Worm (Caenorhabditis elegans) whole organism, young adult: ENCODE measurements around the gene C53C11.2.

ENCODE experiments used
- F37B4.10 ChIP-seq: fragments of 200-800 bp; sonication (Bioruptor generic); IDR thresholded peaks from 2 replicates; pipeline ENCODE4 v1.3.6; 2022; ENCODE audit warnings: missing genetic modification characterization, missing compliant biosample characterization
- F52B5.7 ChIP-seq: sonication (generic microtip); optimal IDR thresholded peaks from 2 replicates; lab custom pipeline; 2016; ENCODE audit warnings: mild to moderate bottlenecking, missing genetic modification characterization, missing compliant biosample characterization
- F57C9.4 ChIP-seq: sonication (generic microtip); optimal IDR thresholded peaks from 2 replicates; lab custom pipeline; 2017; ENCODE audit warnings: mild to moderate bottlenecking, missing genetic modification characterization, missing compliant biosample characterization
- akir-1 ChIP-seq: fragments of 200-800 bp; sonication (Bioruptor generic); optimal IDR thresholded peaks from 2 replicates; lab custom pipeline; 2018; ENCODE audit warnings: mild to moderate bottlenecking, missing genetic modification characterization, moderate library complexity, missing compliant biosample characterization
- ama-1 ChIP-seq, 3 experiments: fragments of 150-350 bp in 1 of 3; sonication (generic microtip) in 2 of 3; optimal IDR thresholded peaks; 2 replicates each; lab custom pipeline; 2014 to 2018; ENCODE audit warnings: missing biosample characterization in 2 of 3, missing genetic modification characterization in 2 of 3, missing genetic modification reagents in 2 of 3
- bed-2 ChIP-seq: fragments of 200-800 bp; sonication (Bioruptor generic); IDR thresholded peaks from 2 replicates; pipeline ENCODE4 v1.3.6; 2022; ENCODE audit warnings: missing genetic modification reagents, missing genetic modification characterization, missing compliant biosample characterization
- ccch-3 ChIP-seq: fragments of 200-800 bp; sonication (Bioruptor generic); optimal IDR thresholded peaks from 2 replicates; lab custom pipeline; 2018; ENCODE audit warnings: mild to moderate bottlenecking, missing genetic modification characterization, missing compliant biosample characterization
- cebp-1 ChIP-seq, 2 experiments: fragments of 200-800 bp in 1 of 2; sonication (Bioruptor generic) in 1 of 2; sonication (generic microtip) in 1 of 2; IDR thresholded peaks in 1 of 2; optimal IDR thresholded peaks in 1 of 2; 2 replicates each; pipeline versions ENCODE4 v1.3.6 to Lab custom; 2017 to 2022; ENCODE audit warnings: missing compliant biosample characterization in 2 of 2, missing genetic modification characterization in 2 of 2, mild to moderate bottlenecking in 1 of 2, missing genetic modification reagents in 1 of 2, moderate library complexity in 1 of 2
- ceh-40 ChIP-seq: fragments of 200-800 bp; sonication (Bioruptor generic); IDR thresholded peaks from 2 replicates; pipeline ENCODE4 v1.3.6; 2022; ENCODE audit warnings: missing genetic modification characterization, missing compliant biosample characterization
- ceh-58 ChIP-seq: fragments of 200-800 bp; sonication (Bioruptor generic); IDR thresholded peaks from 2 replicates; pipeline ENCODE4 v1.3.6; 2022; ENCODE audit warnings: missing genetic modification characterization, missing compliant biosample characterization
- chd-7 ChIP-seq: sonication (generic microtip); optimal IDR thresholded peaks from 2 replicates; lab custom pipeline; 2016; ENCODE audit warnings: mild to moderate bottlenecking, missing genetic modification characterization, moderate library complexity, missing compliant biosample characterization
- dox-1 ChIP-seq: fragments of 200-800 bp; sonication (Bioruptor generic); IDR thresholded peaks from 2 replicates; pipeline ENCODE4 v1.3.6; 2022; ENCODE audit warnings: missing genetic modification reagents, missing genetic modification characterization, missing compliant biosample characterization
- dpff-1 ChIP-seq: sonication (generic microtip); optimal IDR thresholded peaks from 2 replicates; lab custom pipeline; 2017; ENCODE audit warnings: mild to moderate bottlenecking, missing genetic modification characterization, missing compliant biosample characterization
- dpl-1 ChIP-seq: fragments of 150-350 bp; optimal IDR thresholded peaks from 2 replicates; lab custom pipeline; 2014; ENCODE audit warnings: missing biosample characterization, missing genetic modification reagents, missing genetic modification characterization
- egl-18 ChIP-seq: fragments of 200-800 bp; sonication (Bioruptor generic); IDR thresholded peaks from 2 replicates; pipeline ENCODE4 v1.3.6; 2022; ENCODE audit warnings: missing genetic modification reagents, missing genetic modification characterization, missing compliant biosample characterization
- egl-44 ChIP-seq: fragments of 200-800 bp; sonication (Bioruptor generic); IDR thresholded peaks from 2 replicates; pipeline ENCODE4 v1.3.6; 2022; ENCODE audit warnings: missing genetic modification reagents, missing genetic modification characterization, missing compliant biosample characterization
- gei-17 ChIP-seq: fragments of 200-800 bp; sonication (Bioruptor generic); optimal IDR thresholded peaks from 2 replicates; lab custom pipeline; 2018; ENCODE audit warnings: mild to moderate bottlenecking, missing genetic modification characterization, missing compliant biosample characterization
- hmg-1.2 ChIP-seq: fragments of 200-800 bp; sonication (Bioruptor generic); IDR thresholded peaks from 2 replicates; pipeline ENCODE4 v1.3.6; 2022; ENCODE audit warnings: missing genetic modification reagents, missing genetic modification characterization, missing compliant biosample characterization
- hsf-1 ChIP-seq: fragments of 200-800 bp; sonication (Bioruptor generic); IDR thresholded peaks from 2 replicates; pipeline ENCODE4 v1.3.6; 2022; ENCODE audit warnings: missing genetic modification reagents, missing genetic modification characterization, missing compliant biosample characterization
- let-526 ChIP-seq: fragments of 200-800 bp; sonication (Bioruptor generic); IDR thresholded peaks from 2 replicates; pipeline ENCODE4 v1.3.6; 2022; ENCODE audit warnings: missing genetic modification reagents, missing genetic modification characterization, missing compliant biosample characterization
- lin-54 ChIP-seq: fragments of 200-800 bp; sonication (Bioruptor generic); optimal IDR thresholded peaks from 2 replicates; lab custom pipeline; 2018; ENCODE audit warnings: mild to moderate bottlenecking, missing genetic modification characterization, missing compliant biosample characterization
- madf-6 ChIP-seq: fragments of 200-800 bp; sonication (Bioruptor generic); IDR thresholded peaks from 2 replicates; pipeline ENCODE4 v1.3.6; 2022; ENCODE audit warnings: missing genetic modification reagents, missing genetic modification characterization, missing compliant biosample characterization
- mel-28 ChIP-seq: sonication (generic microtip); optimal IDR thresholded peaks from 2 replicates; lab custom pipeline; 2016; ENCODE audit warnings: borderline replicate concordance, mild to moderate bottlenecking, missing genetic modification characterization, missing compliant biosample characterization
- nhr-120 ChIP-seq: fragments of 200-800 bp; sonication (Bioruptor generic); IDR thresholded peaks from 2 replicates; pipeline ENCODE4 v1.3.6; 2022; ENCODE audit warnings: missing genetic modification characterization, missing compliant biosample characterization
- nhr-179 ChIP-seq: sonication (generic microtip); optimal IDR thresholded peaks from 2 replicates; lab custom pipeline; 2016; ENCODE audit warnings: mild to moderate bottlenecking, missing genetic modification characterization, missing compliant biosample characterization
- nhr-80 ChIP-seq: sonication (generic microtip); optimal IDR thresholded peaks from 2 replicates; lab custom pipeline; 2016; ENCODE audit warnings: missing genetic modification characterization, missing compliant biosample characterization
- pbrm-1 ChIP-seq: fragments of 200-800 bp; sonication (Bioruptor generic); IDR thresholded peaks from 2 replicates; pipeline ENCODE4 v1.3.6; 2022; ENCODE audit warnings: missing genetic modification reagents, missing genetic modification characterization, missing compliant biosample characterization
- rcor-1 ChIP-seq: fragments of 200-800 bp; sonication (Bioruptor generic); IDR thresholded peaks from 2 replicates; pipeline ENCODE4 v1.3.6; 2022; ENCODE audit warnings: missing genetic modification reagents, missing genetic modification characterization, missing compliant biosample characterization
- rec-8 ChIP-seq, 2 experiments: sonication (generic microtip); optimal IDR thresholded peaks; 2 replicates each; lab custom pipeline; 2016; ENCODE audit warnings: mild to moderate bottlenecking in 2 of 2, missing genetic modification characterization in 2 of 2, missing genetic modification reagents in 2 of 2, missing genotype in 2 of 2, missing biosample characterization in 1 of 2, missing compliant biosample characterization in 1 of 2, moderate library complexity in 1 of 2
- repo-1 ChIP-seq: sonication (generic microtip); optimal IDR thresholded peaks from 2 replicates; lab custom pipeline; 2017; ENCODE audit warnings: mild to moderate bottlenecking, missing genetic modification characterization, missing compliant biosample characterization
- rpc-1 ChIP-seq, 2 experiments: fragments of 150-350 bp in 1 of 2; sonication (generic microtip) in 1 of 2; optimal IDR thresholded peaks; 2 replicates each; lab custom pipeline; 2014 to 2018; ENCODE audit warnings: missing biosample characterization in 1 of 2, missing genetic modification characterization in 1 of 2, missing genetic modification reagents in 1 of 2, missing genotype in 1 of 2
- snpc-1.1 ChIP-seq: sonication (generic microtip); optimal IDR thresholded peaks from 2 replicates; lab custom pipeline; 2017; ENCODE audit warnings: missing genetic modification characterization, mild to moderate bottlenecking, missing compliant biosample characterization, antibody characterized with exemption, moderate library complexity, missing genotype, missing genetic modification reagents; ENCODE audit not compliant: insufficient read depth
- snpc-1.3 ChIP-seq: sonication (generic microtip); optimal IDR thresholded peaks from 2 replicates; lab custom pipeline; 2017; ENCODE audit warnings: missing genetic modification characterization, mild to moderate bottlenecking, missing compliant biosample characterization, antibody characterized with exemption, moderate library complexity, missing genotype, missing genetic modification reagents; ENCODE audit not compliant: insufficient read depth
- tbp1 ChIP-seq: fragments of 200-800 bp; sonication (Bioruptor generic); optimal IDR thresholded peaks from 2 replicates; lab custom pipeline; 2018; ENCODE audit warnings: mild to moderate bottlenecking, missing genetic modification characterization, missing compliant biosample characterization
- unc-130 ChIP-seq: sonication (generic microtip); optimal IDR thresholded peaks from 2 replicates; lab custom pipeline; 2016; ENCODE audit warnings: missing genetic modification reagents, missing genetic modification characterization, missing compliant biosample characterization
- ztf-3 ChIP-seq: fragments of 200-800 bp; sonication (Bioruptor generic); optimal IDR thresholded peaks from 2 replicates; lab custom pipeline; 2018; ENCODE audit warnings: mild to moderate bottlenecking, missing genetic modification characterization, missing compliant biosample characterization

The C53C11.2 gene

ce11 chrX:17336354-17336753, at the start of gene C53C11.2:
TSS of gene C53C11.2 (plus strand) at chrX:17336637.
- no peak for TF ChIP-seq madf-6 (GFP tag; lab: Robert Waterston, UW)
- no peak for TF ChIP-seq nhr-179 (tag; lab: Kevin White, UChicago)
- no peak for TF ChIP-seq repo-1 (tag; lab: Kevin White, UChicago)
- TF ChIP-seq nhr-80 (tag; lab: Kevin White, UChicago) = peak; percentile 9
- TF ChIP-seq, all 124 proteins: peak for 1

- no peak for TF ChIP-seq ccch-3 (GFP tag; lab: Kevin White, UChicago)
- TF ChIP-seq ceh-40 (GFP tag; lab: Robert Waterston, UW) = peak; percentile 66; the same call in 1 of the 2 replicates
- no peak for TF ChIP-seq tbp1
- no peak for TF ChIP-seq dpl-1 (GFP tag; lab: Kevin White, UChicago)
- peak; percentile 88 for TF ChIP-seq mel-28 (tag; lab: Kevin White, UChicago)
- peak; percentile 46 for TF ChIP-seq gei-17 (GFP tag; lab: Kevin White, UChicago)
- TF ChIP-seq akir-1 (GFP tag; lab: Kevin White, UChicago) = no peak
- no peak for TF ChIP-seq nhr-120 (GFP tag; lab: Robert Waterston, UW)
- peak; percentile 83 for TF ChIP-seq dox-1 (GFP tag; lab: Robert Waterston, UW)
- TF ChIP-seq chd-7 = no peak
- TF ChIP-seq hsf-1 (GFP tag; lab: Robert Waterston, UW) = peak; percentile 97
- TF ChIP-seq egl-44 (GFP tag; lab: Robert Waterston, UW) = 0 out of 2 replicates have a peak, but pooled peaks have one; percentile 40
- peak; percentile 41; the same call in 1 of the 2 replicates for TF ChIP-seq pbrm-1 (GFP tag; lab: Robert Waterston, UW)
- no peak for TF ChIP-seq lin-54 (GFP tag; lab: Kevin White, UChicago)
- TF ChIP-seq ceh-58 (GFP tag; lab: Robert Waterston, UW) = 0 out of 2 replicates have a peak, but pooled peaks have one; percentile 25
- TF ChIP-seq hmg-1.2 (GFP tag; lab: Robert Waterston, UW) = no peak
- no peak for TF ChIP-seq egl-18 (GFP tag; lab: Robert Waterston, UW)
- peak; percentile 12 for TF ChIP-seq rpc-1 (optimal IDR thresholded peaks at IDR 0.05; lab: Kevin White, UChicago)
- TF ChIP-seq rpc-1 (tag; optimal IDR thresholded peaks at IDR 0.05; lab: Kevin White, UChicago) = no peak
- TF ChIP-seq let-526 = no peak
- TF ChIP-seq, all 124 proteins: peak for 9
Measured at ce11 chrX:17288378-17288777, 48.1 kb upstream of the C53C11.2 start.

- no peak for TF ChIP-seq cebp-1 (GFP tag; IDR thresholded peaks at IDR 0.05; lab: Robert Waterston, UW)
- no peak for TF ChIP-seq cebp-1 (tag; optimal IDR thresholded peaks at IDR 0.05; lab: Kevin White, UChicago)
- no peak for TF ChIP-seq dpff-1 (tag; lab: Kevin White, UChicago)
- TF ChIP-seq F52B5.7 (tag; lab: Kevin White, UChicago) = no peak
- no peak for TF ChIP-seq pbrm-1 (GFP tag; lab: Robert Waterston, UW)
- TF ChIP-seq bed-2 = no peak
- TF ChIP-seq snpc-1.1 (tag; lab: Kevin White, UChicago) = no peak
- TF ChIP-seq unc-130 = no peak
- TF ChIP-seq akir-1 (GFP tag; lab: Kevin White, UChicago) = no peak
- no peak for TF ChIP-seq ceh-58 (GFP tag; lab: Robert Waterston, UW)
- TF ChIP-seq ama-1 (optimal IDR thresholded peaks at IDR 0.05; lab: Kevin White, UChicago) = no peak
- TF ChIP-seq ama-1 (GFP tag; optimal IDR thresholded peaks at IDR 0.05; lab: Kevin White, UChicago) = no peak
- no peak for TF ChIP-seq F57C9.4
- no peak for TF ChIP-seq snpc-1.3
- TF ChIP-seq rcor-1 (GFP tag; lab: Robert Waterston, UW) = no peak
- no peak for TF ChIP-seq madf-6 (GFP tag; lab: Robert Waterston, UW)
- TF ChIP-seq F37B4.10 (GFP tag; lab: Robert Waterston, UW) = no peak
- no peak for TF ChIP-seq rec-8 (tag; optimal IDR thresholded peaks at IDR 0.05; lab: Kevin White, UChicago)
- TF ChIP-seq egl-44 (GFP tag; lab: Robert Waterston, UW) = no peak
- no peak for TF ChIP-seq lin-54 (GFP tag; lab: Kevin White, UChicago)
- no peak for TF ChIP-seq ztf-3 (GFP tag; lab: Kevin White, UChicago)
Measured at ce11 chrX:17294019-17294418, 42.4 kb upstream of the C53C11.2 start.
